Worm (Caenorhabditis elegans): ENCODE data around the gene F55G7.5.

F55G7.5 gene

DNA sequence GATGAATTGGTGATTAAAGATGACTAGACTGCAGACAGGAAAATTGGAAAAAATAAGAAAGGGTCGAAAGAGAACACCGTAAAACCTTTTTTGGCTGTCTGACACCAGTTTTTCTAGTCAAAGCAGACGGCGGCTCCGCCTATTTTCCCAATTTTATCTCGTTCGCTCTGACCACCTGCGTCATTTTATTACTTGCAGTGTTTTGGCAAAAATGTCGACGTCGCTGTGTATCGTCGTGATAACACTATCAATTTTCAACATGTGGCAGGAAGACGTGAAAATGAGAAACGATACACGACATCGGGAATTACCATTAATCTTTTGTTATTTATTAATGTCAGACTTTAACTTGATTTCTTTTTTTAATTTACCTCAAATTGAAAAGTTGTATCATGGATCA, 28.7 kb downstream of the F55G7.5 start, which contains the start of gene Y62H9A.15:
Gene Y62H9A.15 (minus strand): TSS at position 100 of the 400 bp plus-strand sequence.
- no peak for TF ChIP-seq ztf-29 (GFP tag; IDR thresholded peaks at IDR 0.05)
- TF ChIP-seq med-1 (GFP tag; optimal IDR thresholded peaks at IDR 0.05; ENCODE audit: insufficient read depth), result no peak
- TF ChIP-seq ztf-23 (GFP tag; IDR thresholded peaks at IDR 0.05), result no peak
- TF ChIP-seq tab-1 (GFP tag; IDR thresholded peaks at IDR 0.05), result no peak
- TF ChIP-seq cog-1 (tag; optimal IDR thresholded peaks at IDR 0.05), result no peak
- TF ChIP-seq klf-2 (GFP tag; conservative IDR thresholded peaks at IDR 0.05), result no peak
- TF ChIP-seq T22C8.4 (GFP tag; IDR thresholded peaks at IDR 0.05), result no peak
- TF ChIP-seq ref-1 (GFP tag; conservative IDR thresholded peaks at IDR 0.05), result no peak
- TF ChIP-seq flt-1 (GFP tag; IDR thresholded peaks at IDR 0.05), result no peak

DNA sequence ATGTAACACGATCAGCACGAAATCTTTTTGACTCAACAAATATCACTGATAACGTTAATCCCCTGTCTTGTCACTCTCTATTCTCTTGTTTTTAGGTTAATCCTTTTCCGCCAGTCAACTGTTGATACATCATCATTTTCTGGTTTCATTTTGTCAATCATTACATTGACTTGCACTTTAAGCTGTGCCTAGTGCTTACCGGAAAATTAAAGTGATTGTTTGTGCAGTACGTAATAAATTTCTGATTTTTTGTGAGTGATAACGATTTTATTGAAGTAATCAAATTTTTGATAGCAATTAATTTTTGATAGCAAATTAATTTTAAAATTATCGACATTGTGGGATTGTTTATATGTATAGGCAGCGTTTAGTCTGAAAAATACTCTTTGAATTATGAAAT, 29.6 kb downstream of the F55G7.5 start:
- no peak for TF ChIP-seq T22C8.4 (GFP tag; IDR thresholded peaks at IDR 0.05)
- no peak for TF ChIP-seq cog-1 (tag; optimal IDR thresholded peaks at IDR 0.05)
- TF ChIP-seq tab-1 (GFP tag; IDR thresholded peaks at IDR 0.05), result no peak
- no peak for TF ChIP-seq ztf-23 (GFP tag; IDR thresholded peaks at IDR 0.05)
- no peak for TF ChIP-seq flt-1 (GFP tag; IDR thresholded peaks at IDR 0.05)
- TF ChIP-seq ref-1 (GFP tag; conservative IDR thresholded peaks at IDR 0.05), result no peak
- TF ChIP-seq ztf-29 (GFP tag; IDR thresholded peaks at IDR 0.05), result no peak
- TF ChIP-seq klf-2 (GFP tag; conservative IDR thresholded peaks at IDR 0.05), result no peak
- TF ChIP-seq med-1 (GFP tag; optimal IDR thresholded peaks at IDR 0.05; ENCODE audit: insufficient read depth), result no peak

ce11 chrX:11908226-11908625, 30.5 kb downstream of the F55G7.5 start:
- TF ChIP-seq ref-1 (GFP tag; conservative IDR thresholded peaks at IDR 0.05) (no peak), tab-1 (GFP tag; IDR thresholded peaks at IDR 0.05) (no peak), klf-2 (GFP tag; conservative IDR thresholded peaks at IDR 0.05) (no peak), med-1 (GFP tag; optimal IDR thresholded peaks at IDR 0.05; ENCODE audit: insufficient read depth) (no peak), flt-1 (GFP tag; IDR thresholded peaks at IDR 0.05) (no peak), T22C8.4 (GFP tag; IDR thresholded peaks at IDR 0.05) (no peak), cog-1 (tag; optimal IDR thresholded peaks at IDR 0.05) (no peak), ztf-29 (GFP tag; IDR thresholded peaks at IDR 0.05) (no peak), ztf-23 (GFP tag; IDR thresholded peaks at IDR 0.05) (no peak)

- TF ChIP-seq cog-1 (tag; optimal IDR thresholded peaks at IDR 0.05) (no peak), ztf-23 (GFP tag; IDR thresholded peaks at IDR 0.05) (no peak), klf-2 (GFP tag; conservative IDR thresholded peaks at IDR 0.05) (no peak), flt-1 (GFP tag; IDR thresholded peaks at IDR 0.05) (no peak), med-1 (GFP tag; optimal IDR thresholded peaks at IDR 0.05; ENCODE audit: insufficient read depth) (no peak), ztf-29 (GFP tag; IDR thresholded peaks at IDR 0.05) (no peak), ref-1 (GFP tag; conservative IDR thresholded peaks at IDR 0.05) (no peak), T22C8.4 (GFP tag; IDR thresholded peaks at IDR 0.05) (no peak), tab-1 (GFP tag; IDR thresholded peaks at IDR 0.05) (no peak)
Observed at ce11 chrX:11907263-11907662, 31.5 kb downstream of the F55G7.5 start, which contains the start of gene Y62H9A.11. TSS of gene Y62H9A.11 (minus strand) at chrX:11907363.

DNA sequence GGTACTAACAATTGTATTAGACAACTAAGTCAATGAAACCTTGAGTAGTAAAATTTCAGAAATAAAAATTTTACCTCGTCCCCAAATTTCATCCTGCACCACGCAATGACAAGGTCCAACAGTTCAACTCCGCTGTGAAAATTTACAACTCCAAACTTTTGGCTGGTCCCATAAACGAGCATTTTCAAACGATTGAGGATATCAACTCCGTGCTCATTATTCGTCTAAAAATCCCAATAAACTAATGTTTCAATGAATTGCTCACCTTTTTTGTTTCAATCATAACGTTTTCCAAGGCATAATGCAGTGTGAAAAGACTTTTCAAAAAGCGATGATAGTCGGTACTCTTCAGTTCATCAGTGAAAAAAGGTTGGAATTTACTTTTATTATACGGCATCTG, 32.1 kb downstream of the F55G7.5 start:
- no peak for TF ChIP-seq cog-1 (tag; optimal IDR thresholded peaks at IDR 0.05)
- TF ChIP-seq ztf-23 (GFP tag; IDR thresholded peaks at IDR 0.05), result no peak
- no peak for TF ChIP-seq tab-1 (GFP tag; IDR thresholded peaks at IDR 0.05)

- TF ChIP-seq cog-1 (tag; optimal IDR thresholded peaks at IDR 0.05) (no peak), klf-2 (GFP tag; conservative IDR thresholded peaks at IDR 0.05) (no peak), flt-1 (GFP tag; IDR thresholded peaks at IDR 0.05) (no peak), ztf-29 (GFP tag; IDR thresholded peaks at IDR 0.05) (no peak), tab-1 (GFP tag; IDR thresholded peaks at IDR 0.05) (no peak), ref-1 (GFP tag; conservative IDR thresholded peaks at IDR 0.05) (no peak), med-1 (GFP tag; optimal IDR thresholded peaks at IDR 0.05; ENCODE audit: insufficient read depth) (no peak), T22C8.4 (GFP tag; IDR thresholded peaks at IDR 0.05) (no peak), ztf-23 (GFP tag; IDR thresholded peaks at IDR 0.05) (no peak)
Observed at ce11 chrX:11902661-11903060, 36.1 kb downstream of the F55G7.5 start, which contains the start of gene Y62H9A.10. TSS of gene Y62H9A.10 (minus strand) at chrX:11902761.

DNA sequence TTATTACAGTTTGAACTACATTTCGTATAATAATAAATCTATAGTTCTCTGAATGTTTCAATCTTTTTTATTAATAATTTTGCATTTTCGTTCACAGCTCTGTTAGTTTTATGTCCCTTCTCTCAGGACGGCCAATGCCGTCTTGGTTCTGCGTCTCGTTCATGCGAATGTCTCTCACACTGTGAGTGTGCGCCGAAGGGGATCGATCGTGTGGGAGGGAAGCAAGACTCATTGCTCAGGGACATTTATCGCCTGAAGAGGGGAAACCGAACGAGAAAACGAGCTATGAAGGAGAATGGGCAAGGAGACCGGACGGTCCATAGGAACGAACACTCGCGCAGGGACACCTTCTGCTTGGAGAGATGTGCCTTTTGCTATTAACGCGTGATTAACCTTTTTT, 39.7 kb downstream of the F55G7.5 start:
- TF ChIP-seq klf-2 (GFP tag; conservative IDR thresholded peaks at IDR 0.05) (no peak), T22C8.4 (GFP tag; IDR thresholded peaks at IDR 0.05) (no peak; the same call in none of the 2 replicates), ref-1 (GFP tag; conservative IDR thresholded peaks at IDR 0.05) (no peak), med-1 (GFP tag; optimal IDR thresholded peaks at IDR 0.05; ENCODE audit: insufficient read depth) (no peak), cog-1 (tag; optimal IDR thresholded peaks at IDR 0.05) (no peak), ztf-23 (GFP tag; IDR thresholded peaks at IDR 0.05) (no peak), ztf-29 (GFP tag; IDR thresholded peaks at IDR 0.05) (no peak), flt-1 (GFP tag; IDR thresholded peaks at IDR 0.05) (no peak), tab-1 (GFP tag; IDR thresholded peaks at IDR 0.05) (no peak)

DNA sequence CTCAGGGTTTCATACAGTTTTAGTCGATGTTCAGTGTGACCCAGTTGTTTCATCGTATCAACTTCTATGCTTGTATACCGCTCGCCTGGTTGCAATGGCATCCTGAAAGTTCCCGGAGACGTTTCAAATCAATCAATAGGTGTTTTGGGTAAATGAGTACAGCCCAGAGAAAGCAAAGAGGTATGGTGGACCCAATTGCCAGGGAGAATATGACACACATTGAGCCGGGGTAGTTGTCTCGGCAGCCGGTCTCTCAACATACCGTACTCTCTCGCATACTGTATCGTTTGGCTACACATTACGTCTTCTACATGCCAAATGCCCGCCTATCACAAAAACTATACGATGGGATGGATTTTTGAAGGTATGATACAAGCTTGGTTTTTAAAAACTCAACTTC, 40.7 kb downstream of the F55G7.5 start, which contains the start of gene Y62H9A.9:
Gene Y62H9A.9 (minus strand): TSS at position 101 of the 400 bp plus-strand sequence.
- TF ChIP-seq cog-1 (tag; optimal IDR thresholded peaks at IDR 0.05), result no peak

DNA sequence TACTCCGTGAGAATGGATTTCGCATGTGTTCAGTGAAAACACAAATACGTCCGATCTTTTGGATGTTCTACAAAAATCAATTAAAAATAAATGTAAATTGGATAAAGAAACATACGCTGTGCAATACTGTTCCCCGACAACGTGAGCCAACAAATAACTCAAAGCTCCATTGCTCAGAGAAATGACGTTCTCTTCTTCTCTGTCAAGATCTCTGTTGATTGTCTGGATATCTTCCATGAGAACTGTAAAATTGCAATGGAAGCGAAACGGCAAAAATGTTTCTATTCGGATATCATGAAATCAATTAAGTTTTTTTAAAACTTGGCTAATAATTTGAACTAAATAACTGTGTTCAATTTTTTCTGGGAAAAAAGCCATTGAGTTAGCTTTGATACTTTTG, 42.0 kb downstream of the F55G7.5 start:
- TF ChIP-seq T22C8.4 (GFP tag; IDR thresholded peaks at IDR 0.05), result no peak
- no peak for TF ChIP-seq tab-1 (GFP tag; IDR thresholded peaks at IDR 0.05)
- TF ChIP-seq flt-1 (GFP tag; IDR thresholded peaks at IDR 0.05), result no peak
- TF ChIP-seq cog-1 (tag; optimal IDR thresholded peaks at IDR 0.05), result no peak
- no peak for TF ChIP-seq klf-2 (GFP tag; conservative IDR thresholded peaks at IDR 0.05)
- no peak for TF ChIP-seq ztf-23 (GFP tag; IDR thresholded peaks at IDR 0.05)
- TF ChIP-seq ref-1 (GFP tag; conservative IDR thresholded peaks at IDR 0.05), result no peak
- no peak for TF ChIP-seq ztf-29 (GFP tag; IDR thresholded peaks at IDR 0.05)
- TF ChIP-seq med-1 (GFP tag; optimal IDR thresholded peaks at IDR 0.05; ENCODE audit: insufficient read depth), result no peak

DNA sequence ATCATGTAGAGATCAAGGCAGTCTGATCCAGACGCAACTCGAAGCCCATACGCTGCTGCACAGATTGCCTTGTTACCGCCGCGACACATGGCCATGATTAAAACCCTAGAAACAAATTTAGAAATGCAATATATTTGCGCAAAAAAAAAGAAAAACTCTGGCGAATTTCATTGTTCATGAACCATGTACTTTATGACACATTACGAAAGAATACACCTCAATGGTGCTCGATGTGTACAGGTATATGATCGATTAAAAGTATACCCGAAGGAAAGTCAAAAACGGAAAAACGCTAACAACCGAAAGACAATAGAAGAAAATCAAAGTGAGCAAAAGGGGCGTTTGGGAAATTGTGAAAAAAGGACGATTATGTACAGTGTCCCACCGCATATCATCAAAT, 46.4 kb downstream of the F55G7.5 start, which contains the start of gene Y62H9A.8:
Gene Y62H9A.8 (minus strand): TSS at position 101 of the 400 bp plus-strand sequence.
- TF ChIP-seq cog-1 (tag; optimal IDR thresholded peaks at IDR 0.05) (no peak), ztf-23 (GFP tag; IDR thresholded peaks at IDR 0.05) (no peak)

All from whole organism, midembryonic.